Fruit fly (Drosophila melanogaster) whole organism, prepupa: ENCODE results near the gene mRpL15.

Source experiments
- CG10631 ChIP-seq: fragments of 200-800 bp; sonication (Bioruptor generic); optimal IDR thresholded peaks from 2 replicates; lab custom pipeline; 2016; ENCODE audit warnings: missing biosample characterization, missing genetic modification characterization
- CG10669 ChIP-seq: fragments of 200-800 bp; sonication (Bioruptor generic); optimal IDR thresholded peaks from 3 replicates; lab custom pipeline; 2018; ENCODE audit warnings: missing biosample characterization, mild to moderate bottlenecking, missing genetic modification characterization, moderate library complexity
- CG11294 ChIP-seq: fragments of 200-800 bp; sonication (Bioruptor generic); IDR thresholded peaks from 2 replicates; pipeline ENCODE4 v1.3.6; 2022; ENCODE audit warnings: missing biosample characterization, missing genetic modification characterization
- CG11902 ChIP-seq: fragments of 200-800 bp; sonication (Bioruptor generic); optimal IDR thresholded peaks from 3 replicates; lab custom pipeline; 2016; ENCODE audit warnings: missing biosample characterization, missing genetic modification characterization
- CG1621 ChIP-seq: fragments of 200-800 bp; sonication (Bioruptor generic); optimal IDR thresholded peaks from 3 replicates; lab custom pipeline; 2018; ENCODE audit warnings: missing biosample characterization, mild to moderate bottlenecking, missing genetic modification characterization
- CG32006 ChIP-seq: fragments of 200-800 bp; sonication (Bioruptor generic); optimal IDR thresholded peaks from 3 replicates; lab custom pipeline; 2017; ENCODE audit warnings: missing biosample characterization, mild to moderate bottlenecking, missing genetic modification characterization
- CG34406 ChIP-seq: fragments of 200-800 bp; sonication (Bioruptor generic); optimal IDR thresholded peaks from 3 replicates; lab custom pipeline; 2016; ENCODE audit warnings: missing biosample characterization, missing genetic modification characterization
- CG3919 ChIP-seq: fragments of 200-800 bp; sonication (Bioruptor generic); optimal IDR thresholded peaks from 3 replicates; lab custom pipeline; 2016; ENCODE audit warnings: missing biosample characterization, missing genetic modification characterization
- CG6163 ChIP-seq: fragments of 200-800 bp; sonication (Bioruptor generic); IDR thresholded peaks from 3 replicates; pipeline ENCODE4 v1.3.6; 2022; ENCODE audit warnings: missing biosample characterization, missing genetic modification characterization
- CG6276 ChIP-seq: fragments of 200-800 bp; sonication (Bioruptor generic); optimal IDR thresholded peaks from 2 replicates; lab custom pipeline; 2017; ENCODE audit warnings: missing biosample characterization, mild to moderate bottlenecking, missing genetic modification characterization
- CG6808 ChIP-seq: fragments of 200-800 bp; sonication (Bioruptor generic); optimal IDR thresholded peaks from 3 replicates; lab custom pipeline; 2017; ENCODE audit warnings: missing biosample characterization, missing genetic modification characterization, mild to moderate bottlenecking, moderate library complexity, missing genetic modification reagents
- CG6854 ChIP-seq: fragments of 200-800 bp; sonication (Bioruptor generic); optimal IDR thresholded peaks from 2 replicates; lab custom pipeline; 2017; ENCODE audit warnings: missing biosample characterization, mild to moderate bottlenecking, missing genetic modification characterization
- CG8119 ChIP-seq: fragments of 200-800 bp; sonication (Bioruptor generic); IDR thresholded peaks from 3 replicates; pipeline ENCODE4 v1.3.6; 2022; ENCODE audit warnings: missing biosample characterization, missing genetic modification characterization
- CG8319 ChIP-seq: fragments of 200-800 bp; sonication (Bioruptor generic); optimal IDR thresholded peaks from 3 replicates; lab custom pipeline; 2016; ENCODE audit warnings: missing biosample characterization, missing genetic modification characterization
- CG8632 ChIP-seq: fragments of 200-800 bp; sonication (Bioruptor generic); optimal IDR thresholded peaks from 3 replicates; lab custom pipeline; 2016; ENCODE audit warnings: missing biosample characterization, missing genetic modification characterization
- CG9139 ChIP-seq: fragments of 200-800 bp; sonication (Bioruptor generic); optimal IDR thresholded peaks from 3 replicates; lab custom pipeline; 2017; ENCODE audit warnings: missing biosample characterization, mild to moderate bottlenecking, missing genetic modification characterization
- Eip75B ChIP-seq: fragments of 200-800 bp; sonication (Bioruptor generic); optimal IDR thresholded peaks from 3 replicates; lab custom pipeline; 2016; ENCODE audit warnings: missing biosample characterization, missing genetic modification characterization
- Eip78C ChIP-seq: fragments of 200-800 bp; sonication (Bioruptor generic); peaks from one replicate; lab custom pipeline; 2016; ENCODE audit warnings: missing biosample characterization, missing genetic modification characterization
- Ets21C ChIP-seq: fragments of 200-800 bp; sonication (Bioruptor generic); optimal IDR thresholded peaks from 3 replicates; lab custom pipeline; 2016; ENCODE audit warnings: missing biosample characterization, missing genetic modification characterization
- Ets96B ChIP-seq: fragments of 200-800 bp; optimal IDR thresholded peaks from 2 replicates; lab custom pipeline; 2019; ENCODE audit warnings: missing biosample characterization, mild to moderate bottlenecking, missing genetic modification characterization, moderate library complexity
- Hr38 ChIP-seq: sonication (Bioruptor generic); optimal IDR thresholded peaks from 2 replicates; lab custom pipeline; 2016; ENCODE audit warnings: missing biosample characterization, missing genetic modification characterization
- Hr4 ChIP-seq: fragments of 200-800 bp; sonication (Bioruptor generic); optimal IDR thresholded peaks from 3 replicates; lab custom pipeline; 2016; ENCODE audit warnings: missing biosample characterization, missing genetic modification characterization
- Met ChIP-seq: fragments of 200-800 bp; sonication (Bioruptor generic); optimal IDR thresholded peaks from 3 replicates; lab custom pipeline; 2016; ENCODE audit warnings: missing biosample characterization, missing genetic modification characterization
- OdsH ChIP-seq: fragments of 200-800 bp; sonication (Bioruptor generic); optimal IDR thresholded peaks from 3 replicates; lab custom pipeline; 2016; ENCODE audit warnings: missing biosample characterization, missing genetic modification characterization
- Smox ChIP-seq: fragments of 200-800 bp; sonication (Bioruptor generic); optimal IDR thresholded peaks from 3 replicates; lab custom pipeline; 2016; ENCODE audit warnings: missing biosample characterization, missing genetic modification characterization
- Sox102F ChIP-seq: fragments of 200-800 bp; sonication (Bioruptor generic); optimal IDR thresholded peaks from 2 replicates; lab custom pipeline; 2016; ENCODE audit warnings: missing biosample characterization, mild to moderate bottlenecking, missing genetic modification characterization
- Sox15 ChIP-seq: fragments of 200-800 bp; sonication (Bioruptor generic); optimal IDR thresholded peaks from 3 replicates; lab custom pipeline; 2016; ENCODE audit warnings: missing biosample characterization, missing genetic modification characterization
- acj6 ChIP-seq: fragments of 200-800 bp; sonication (Bioruptor generic); optimal IDR thresholded peaks from 3 replicates; lab custom pipeline; 2016; ENCODE audit warnings: missing biosample characterization, missing genetic modification characterization
- cyc ChIP-seq: fragments of 200-800 bp; sonication (Bioruptor generic); optimal IDR thresholded peaks from 3 replicates; lab custom pipeline; 2016; ENCODE audit warnings: missing biosample characterization, missing genetic modification characterization
- dac ChIP-seq: fragments of 200-800 bp; sonication (Bioruptor generic); optimal IDR thresholded peaks from 2 replicates; lab custom pipeline; 2017; ENCODE audit warnings: missing biosample characterization, mild to moderate bottlenecking, missing genetic modification characterization
- dsx ChIP-seq: fragments of 200-800 bp; optimal IDR thresholded peaks from 3 replicates; lab custom pipeline; 2019; ENCODE audit warnings: missing biosample characterization, mild to moderate bottlenecking, missing genetic modification characterization, moderate library complexity; ENCODE audit not compliant: poor library complexity, severe bottlenecking
- eg ChIP-seq: fragments of 200-800 bp; sonication (Bioruptor generic); IDR thresholded peaks from 3 replicates; pipeline ENCODE4 v1.3.6; 2022; ENCODE audit warnings: missing biosample characterization, missing genetic modification characterization
- esn ChIP-seq: fragments of 200-800 bp; sonication (Bioruptor generic); optimal IDR thresholded peaks from 2 replicates; lab custom pipeline; 2016; ENCODE audit warnings: missing biosample characterization, mild to moderate bottlenecking, missing genetic modification characterization, moderate library complexity
- fd85E ChIP-seq: fragments of 200-800 bp; sonication (Bioruptor generic); optimal IDR thresholded peaks from 3 replicates; lab custom pipeline; 2016; ENCODE audit warnings: missing biosample characterization, missing genetic modification characterization
- fkh ChIP-seq: fragments of 200-800 bp; sonication (Bioruptor generic); optimal IDR thresholded peaks from 3 replicates; lab custom pipeline; 2017; ENCODE audit warnings: missing biosample characterization, mild to moderate bottlenecking, missing genetic modification characterization, moderate library complexity
- pdm3 ChIP-seq: fragments of 200-800 bp; sonication (Bioruptor generic); optimal IDR thresholded peaks from 3 replicates; lab custom pipeline; 2016; ENCODE audit warnings: missing biosample characterization, missing genetic modification characterization
- salr ChIP-seq, 2 experiments: fragments of 200-800 bp; sonication (Bioruptor generic); optimal IDR thresholded peaks; 3 replicates each; lab custom pipeline; 2016 to 2018; ENCODE audit warnings: missing biosample characterization in 2 of 2, missing genetic modification characterization in 2 of 2, mild to moderate bottlenecking in 1 of 2
- svp ChIP-seq: fragments of 200-800 bp; sonication (Bioruptor generic); peaks from one replicate; lab custom pipeline; 2016; ENCODE audit warnings: missing biosample characterization, missing genetic modification characterization
- topi ChIP-seq: fragments of 200-800 bp; sonication (Bioruptor generic); optimal IDR thresholded peaks from 3 replicates; lab custom pipeline; 2016; ENCODE audit warnings: missing biosample characterization, missing genetic modification characterization
- vri ChIP-seq: fragments of 200-800 bp; sonication (Bioruptor generic); optimal IDR thresholded peaks from 3 replicates; lab custom pipeline; 2016; ENCODE audit warnings: missing biosample characterization, mild to moderate bottlenecking, missing genetic modification characterization

Gene mRpL15

DNA sequence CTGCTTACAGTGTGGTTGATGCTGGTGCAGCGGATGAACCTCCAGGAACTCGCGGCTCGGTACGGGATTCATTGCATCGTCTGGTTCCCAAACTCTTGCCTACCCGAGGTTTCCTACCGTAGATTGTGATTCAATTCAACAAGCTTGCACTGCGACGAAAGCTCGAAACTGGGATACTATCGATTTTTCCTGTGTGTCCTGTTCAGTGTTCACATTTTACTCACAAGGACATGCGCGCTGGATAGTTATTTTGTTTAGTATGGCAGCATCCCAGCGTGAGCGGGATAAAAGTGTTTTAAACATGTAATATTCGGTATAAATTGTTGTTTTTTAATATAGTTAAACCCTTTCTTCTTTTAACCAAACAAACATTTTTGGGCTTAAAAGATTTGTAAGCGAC is 10.1 kb downstream of the mRpL15 start, which contains the start of gene CG5282:
Gene CG5282, minus strand, starts transcription at position 184 of the 400 bp plus-strand sequence.
- TF ChIP-seq Met (GFP tag; lab: Kevin White, UChicago) (no peak), CG6163 (GFP tag; lab: Robert Waterston, UW) (no peak), acj6 (GFP tag; lab: Kevin White, UChicago) (no peak), Sox102F (GFP tag; lab: Kevin White, UChicago) (no peak), CG8119 (GFP tag; lab: Robert Waterston, UW) (no peak), CG1621 (no peak), CG8632 (GFP tag; lab: Kevin White, UChicago) (no peak), Eip75B (GFP tag; lab: Kevin White, UChicago) (no peak), eg (GFP tag; lab: Robert Waterston, UW) (no peak), salr (GFP tag; optimal IDR thresholded peaks at IDR 0.05; lab: Kevin White, UChicago) (no peak)
- TF ChIP-seq, all 60 proteins: peak for 0

DNA sequence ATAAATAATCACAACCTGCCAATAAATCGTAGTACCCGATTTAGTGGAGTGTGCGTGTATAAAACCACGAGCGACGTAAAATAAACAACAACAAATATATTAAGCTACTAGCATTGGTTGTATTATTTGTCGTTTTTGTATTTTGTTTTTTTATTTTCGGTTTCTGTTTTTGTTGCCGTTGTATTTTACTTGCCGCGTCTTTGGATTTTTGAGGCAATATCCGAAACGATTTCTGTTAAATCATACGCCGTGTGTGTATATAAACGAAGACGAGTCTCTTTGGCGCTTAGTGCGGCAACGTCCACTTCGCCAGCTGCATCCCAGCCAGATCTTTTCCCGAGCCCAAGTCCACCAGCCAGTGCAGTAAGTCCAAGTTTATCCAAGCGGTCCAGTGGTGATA is 22.7 kb downstream of the mRpL15 start, which contains the start of gene zye:
Gene zye, plus strand, starts transcription at position 301 of the 400 bp plus-strand sequence.
- no peak for TF ChIP-seq svp (GFP tag; lab: Kevin White, UChicago)
- no peak for TF ChIP-seq CG6808 (GFP tag; lab: Kevin White, UChicago)

DNA sequence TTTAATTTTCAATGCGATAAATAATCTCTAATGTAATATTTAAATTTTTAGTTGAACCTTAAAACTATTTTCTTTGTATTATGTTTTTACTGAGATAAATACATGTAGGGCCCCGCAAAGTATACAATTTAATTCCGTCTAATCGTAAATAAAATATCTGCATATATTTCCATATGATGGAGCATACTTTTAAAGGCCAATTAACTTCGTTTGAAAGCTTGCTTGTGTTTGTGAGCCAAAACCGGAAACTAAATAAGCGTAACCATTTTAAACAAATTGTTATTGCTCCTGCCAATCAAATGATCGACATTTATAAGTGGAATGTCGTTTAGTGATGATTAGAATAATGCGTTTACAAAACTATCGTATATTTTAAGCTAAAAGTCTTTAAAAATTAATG is 25.2 kb downstream of the mRpL15 start:
- peak; percentile 22 for TF ChIP-seq svp (GFP tag; lab: Kevin White, UChicago)
- TF ChIP-seq CG11902 (GFP tag; lab: Kevin White, UChicago) = no peak
- no peak for TF ChIP-seq Smox (GFP tag; lab: Kevin White, UChicago)
- TF ChIP-seq vri (GFP tag; lab: Kevin White, UChicago) = peak; percentile 2
- no peak for TF ChIP-seq Hr38 (GFP tag; lab: Kevin White, UChicago)
- TF ChIP-seq Eip75B (GFP tag; lab: Kevin White, UChicago) = no peak
- TF ChIP-seq Eip78C (GFP tag; lab: Kevin White, UChicago) = peak; percentile 47

DNA sequence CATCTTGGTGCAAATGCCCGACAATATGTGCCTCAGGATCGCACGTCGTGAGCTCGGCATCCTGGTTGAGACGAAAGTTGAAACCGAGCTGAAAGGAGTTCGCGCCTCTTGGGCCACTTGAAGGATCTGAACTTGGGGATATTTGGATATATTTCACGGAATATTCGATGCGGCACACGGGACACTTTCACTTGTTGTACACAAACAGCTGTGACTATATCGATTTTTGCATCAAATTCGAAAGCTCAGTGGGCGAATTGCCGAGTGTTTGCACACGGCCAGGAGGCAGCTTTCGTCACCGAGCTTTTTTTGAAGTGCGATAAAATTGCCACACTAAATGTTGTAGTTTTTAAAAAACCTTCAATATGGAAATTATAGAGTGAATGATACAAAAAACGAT is 25.7 kb downstream of the mRpL15 start, which contains the start of gene CG13248:
Gene CG13248, minus strand, starts transcription at position 222 of the 400 bp plus-strand sequence.
- no peak for TF ChIP-seq CG8319 (GFP tag; lab: Kevin White, UChicago)

DNA sequence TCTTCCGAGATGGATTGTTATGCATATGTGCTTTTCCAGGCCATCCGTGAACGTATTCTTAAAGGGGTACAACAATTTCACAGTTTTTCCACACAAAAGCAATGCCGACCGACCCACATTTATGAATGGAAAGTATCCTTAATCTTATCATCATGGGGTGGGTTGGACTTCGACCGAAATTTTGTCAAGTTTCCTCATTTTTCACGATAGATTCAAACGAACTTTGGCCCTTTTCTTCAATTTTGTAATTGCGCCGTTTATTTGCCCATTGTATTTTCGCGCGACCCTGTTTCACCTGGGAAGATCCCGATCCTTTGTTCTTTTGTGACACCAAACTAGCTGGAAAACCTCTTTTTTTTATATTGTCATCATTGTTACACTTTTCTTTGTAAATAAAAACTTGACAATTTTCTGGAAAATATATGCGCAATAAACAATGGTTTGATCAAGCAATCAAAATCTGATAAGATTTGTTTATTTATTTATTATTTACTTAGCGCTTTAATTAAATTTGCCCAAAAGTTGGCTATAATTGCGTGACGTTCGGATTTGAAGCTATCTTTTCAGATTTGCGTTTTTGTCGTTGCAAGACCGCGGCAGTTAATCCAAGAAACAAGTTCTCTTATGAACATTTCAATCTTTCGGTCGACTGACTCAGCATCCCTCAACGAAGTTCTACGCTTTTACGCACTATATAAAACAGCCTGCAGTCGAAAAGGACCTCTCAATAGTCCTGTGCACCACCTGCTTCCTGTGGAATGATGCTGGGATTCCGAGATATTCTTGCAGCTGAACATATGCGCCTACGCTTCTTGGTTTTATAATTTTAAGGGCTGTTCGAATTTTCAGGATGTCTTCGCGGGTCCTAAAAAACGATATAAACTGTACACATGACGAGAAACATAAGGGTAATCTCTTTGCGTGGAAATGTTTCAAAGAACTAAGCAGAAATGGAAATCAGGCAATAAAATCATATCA is 29.7 kb downstream of the mRpL15 start:
- no peak for TF ChIP-seq salr (GFP tag; optimal IDR thresholded peaks at IDR 0.05; lab: Kevin White, UChicago)
- TF ChIP-seq CG3919 (GFP tag; lab: Kevin White, UChicago) = no peak
- TF ChIP-seq Ets96B (tag; lab: Kevin White, UChicago) = no peak
- TF ChIP-seq fd85E (GFP tag; lab: Kevin White, UChicago) = no peak
- no peak for TF ChIP-seq CG6854
- no peak for TF ChIP-seq topi
- TF ChIP-seq fkh = peak; percentile 97
- peak; percentile 55 for TF ChIP-seq Eip78C (GFP tag; lab: Kevin White, UChicago)
- no peak for TF ChIP-seq Hr4
- no peak for TF ChIP-seq Ets21C
- TF ChIP-seq CG8632 (GFP tag; lab: Kevin White, UChicago) = no peak
- no peak for TF ChIP-seq CG32006 (GFP tag; lab: Kevin White, UChicago)
- TF ChIP-seq CG10669 (GFP tag; lab: Kevin White, UChicago) = no peak
- no peak for TF ChIP-seq CG34406
- TF ChIP-seq Sox15 (GFP tag; lab: Kevin White, UChicago) = no peak
- no peak for TF ChIP-seq CG9139
- TF ChIP-seq acj6 (GFP tag; lab: Kevin White, UChicago) = no peak
- TF ChIP-seq Met (GFP tag; lab: Kevin White, UChicago) = peak; percentile 8
- no peak for TF ChIP-seq CG6276 (GFP tag; lab: Kevin White, UChicago)
- TF ChIP-seq OdsH (GFP tag; lab: Kevin White, UChicago) = no peak
- no peak for TF ChIP-seq dac (GFP tag; lab: Kevin White, UChicago)
- peak; percentile 62 for TF ChIP-seq svp (GFP tag; lab: Kevin White, UChicago)
- TF ChIP-seq esn (GFP tag; lab: Kevin White, UChicago) = no peak
- no peak for TF ChIP-seq CG10631 (GFP tag; lab: Kevin White, UChicago)
- TF ChIP-seq CG11294 (GFP tag; lab: Robert Waterston, UW) = no peak
- no peak for TF ChIP-seq CG6808 (GFP tag; lab: Kevin White, UChicago)
- TF ChIP-seq cyc (GFP tag; lab: Kevin White, UChicago) = no peak
- no peak for TF ChIP-seq Eip75B (GFP tag; lab: Kevin White, UChicago)
- no peak for TF ChIP-seq pdm3
- TF ChIP-seq dsx (GFP tag; lab: Kevin White, UChicago) = no peak
